Fruit fly (Drosophila melanogaster): ENCODE measurements around the gene CG10165.

- TF ChIP-seq Hr39 (GFP tag; optimal IDR thresholded peaks at IDR 0.05) = peak; percentile 9
- peak; percentile 21 for TF ChIP-seq Sox15 (GFP tag; optimal IDR thresholded peaks at IDR 0.05)
- no peak for TF ChIP-seq Hr38 (GFP tag; optimal IDR thresholded peaks at IDR 0.05)
- TF ChIP-seq Smox (GFP tag; optimal IDR thresholded peaks at IDR 0.05) = peak; percentile 45
- no peak for TF ChIP-seq Lpt (GFP tag; optimal IDR thresholded peaks at IDR 0.05)
- no peak for TF ChIP-seq vri (GFP tag; optimal IDR thresholded peaks at IDR 0.05)
- peak; percentile 15 for TF ChIP-seq CG3919 (GFP tag; optimal IDR thresholded peaks at IDR 0.05)
- no peak for TF ChIP-seq CG4318 (GFP tag; optimal IDR thresholded peaks at IDR 0.05)
- TF ChIP-seq lz (GFP tag; optimal IDR thresholded peaks at IDR 0.05) = peak; percentile 33
- TF ChIP-seq Sox102F (GFP tag; optimal IDR thresholded peaks at IDR 0.05) = no peak
- TF ChIP-seq CG16779 (tag; optimal IDR thresholded peaks at IDR 0.05) = no peak
- TF ChIP-seq Ets21C (GFP tag; optimal IDR thresholded peaks at IDR 0.05) = no peak
These were observed 47.2 kb upstream of the CG10165 start, which contains the start of the genes spi and msb1l for dm6 chr2L:19577187-19577765.

Measured in whole organism, prepupa.